Worm (Caenorhabditis elegans) whole organism, young adult: ENCODE results near the gene egl-45.

Experiments
- B0019.2 ChIP-seq: fragments of 200-800 bp; sonication (Bioruptor generic); conservative IDR thresholded peaks from 2 replicates; pipeline ENCODE4 v1.3.6; 2022; ENCODE audit warnings: missing genetic modification reagents, missing genetic modification characterization, missing compliant biosample characterization
- F57A8.1 ChIP-seq: fragments of 200-800 bp; sonication (Bioruptor generic); optimal IDR thresholded peaks from 2 replicates; lab custom pipeline; 2018; ENCODE audit warnings: mild to moderate bottlenecking, missing genetic modification characterization, moderate library complexity, missing compliant biosample characterization
- athp-1 ChIP-seq: sonication (generic microtip); optimal IDR thresholded peaks from 2 replicates; lab custom pipeline; 2017; ENCODE audit warnings: mild to moderate bottlenecking, missing genetic modification characterization, missing compliant biosample characterization
- dpl-1 ChIP-seq: fragments of 150-350 bp; optimal IDR thresholded peaks from 2 replicates; lab custom pipeline; 2014; ENCODE audit warnings: missing biosample characterization, missing genetic modification reagents, missing genetic modification characterization
- lin-35 ChIP-seq, 3 experiments: fragments of 150-350 bp in 2 of 3; sonication (generic microtip) in 1 of 3; optimal IDR thresholded peaks; 2 replicates each; lab custom pipeline; 2014 to 2018; ENCODE audit warnings: missing biosample characterization in 3 of 3, missing genetic modification characterization in 3 of 3, missing genetic modification reagents in 3 of 3
- lsl-1 ChIP-seq: fragments of 200-800 bp; sonication (Bioruptor generic); optimal IDR thresholded peaks from 2 replicates; lab custom pipeline; 2018; ENCODE audit warnings: mild to moderate bottlenecking, missing genetic modification characterization, moderate library complexity, missing compliant biosample characterization
- lsy-27 ChIP-seq: sonication (generic microtip); optimal IDR thresholded peaks from 2 replicates; lab custom pipeline; 2017; ENCODE audit warnings: missing genetic modification characterization, mild to moderate bottlenecking, missing compliant biosample characterization, antibody characterized with exemption, missing genotype, borderline replicate concordance; ENCODE audit not compliant: insufficient read depth
- madf-8 ChIP-seq: fragments of 200-800 bp; sonication (Bioruptor generic); conservative IDR thresholded peaks from 2 replicates; pipeline ENCODE4 v1.3.6; 2022; ENCODE audit warnings: missing genetic modification reagents, missing genetic modification characterization, missing compliant biosample characterization
- nfyb-1 ChIP-seq: fragments of 200-800 bp; sonication (Bioruptor generic); IDR thresholded peaks from 2 replicates; pipeline ENCODE4 v1.3.6; 2022; ENCODE audit warnings: missing genetic modification reagents, missing genetic modification characterization, missing compliant biosample characterization
- snpc-4 ChIP-seq, 5 experiments: fragments of 150-350 bp in 1 of 5; sonication (generic microtip) in 4 of 5; optimal IDR thresholded peaks; 2 replicates each; lab custom pipeline; 2014 to 2018; ENCODE audit warnings: missing genetic modification characterization in 5 of 5, missing biosample characterization in 3 of 5, antibody characterized with exemption in 2 of 5, mild to moderate bottlenecking in 2 of 5, missing compliant biosample characterization in 2 of 5, missing genotype in 2 of 5, moderate library complexity in 2 of 5, missing genetic modification reagents in 1 of 5
- tbx-9 ChIP-seq: sonication (generic microtip); optimal IDR thresholded peaks from 2 replicates; lab custom pipeline; 2016; ENCODE audit warnings: borderline replicate concordance, missing genetic modification characterization, inconsistent platforms, missing compliant biosample characterization
- unc-62 ChIP-seq: fragments of 150-350 bp; optimal IDR thresholded peaks from 2 replicates; lab custom pipeline; 2014; ENCODE audit warnings: missing biosample characterization, missing genetic modification reagents, missing genetic modification characterization

ce11 chrIII:7835684-7836083 is 7.3 kb upstream of the egl-45 start:
- TF ChIP-seq athp-1 (tag; lab: Kevin White, UChicago), result no peak
- TF ChIP-seq tbx-9, result no peak
- TF ChIP-seq lin-35 (GFP tag; optimal IDR thresholded peaks at IDR 0.05; lab: Kevin White, UChicago), result no peak
- TF ChIP-seq F57A8.1 (GFP tag; lab: Kevin White, UChicago), result no peak
- TF ChIP-seq unc-62 (GFP tag; lab: Kevin White, UChicago), result no peak
- TF ChIP-seq B0019.2, result no peak
- no peak for TF ChIP-seq snpc-4 (GFP tag; optimal IDR thresholded peaks at IDR 0.05; lab: Kevin White, UChicago)
- no peak for TF ChIP-seq snpc-4 (tag; optimal IDR thresholded peaks at IDR 0.05; lab: Kevin White, UChicago)
- TF ChIP-seq madf-8 (GFP tag; lab: Robert Waterston, UW), result no peak
- no peak for TF ChIP-seq nfyb-1 (GFP tag; lab: Robert Waterston, UW)
- TF ChIP-seq lsl-1 (GFP tag; lab: Kevin White, UChicago), result no peak
- no peak for TF ChIP-seq dpl-1 (GFP tag; lab: Kevin White, UChicago)
- TF ChIP-seq lsy-27, result no peak
